Fruit fly (Drosophila melanogaster) whole organism, embryonic: ENCODE results near the gene Cyp4d1.

ENCODE experiments used
- Asciz ChIP-seq: fragments of 200-800 bp; sonication (Bioruptor generic); optimal IDR thresholded peaks from 2 replicates; lab custom pipeline; 2017; ENCODE audit warnings: missing biosample characterization, mild to moderate bottlenecking, missing genetic modification characterization, missing genetic modification reagents
- Atf3 ChIP-seq: fragments of 200-800 bp; sonication (Bioruptor generic); optimal IDR thresholded peaks from 3 replicates; lab custom pipeline; 2016; ENCODE audit warnings: missing biosample characterization, missing genetic modification characterization
- Awh ChIP-seq: fragments of 200-800 bp; sonication (Bioruptor generic); IDR thresholded peaks from 2 replicates; pipeline ENCODE4, ENCODE4 v1.3.6; 2022; ENCODE audit warnings: missing biosample characterization, missing genetic modification characterization
- Bgb ChIP-seq: fragments of 200-800 bp; sonication (Bioruptor generic); IDR thresholded peaks from 2 replicates; pipeline ENCODE4 v1.3.6; 2022; ENCODE audit warnings: missing biosample characterization, missing genetic modification characterization; ENCODE audit not compliant: partially characterized antibody
- C15 ChIP-seq: fragments of 200-800 bp; sonication (Bioruptor generic); IDR thresholded peaks from 3 replicates; pipeline ENCODE4 v1.3.6; 2022; ENCODE audit warnings: missing biosample characterization, missing genetic modification characterization
- CG11398 ChIP-seq: fragments of 200-800 bp; sonication (Bioruptor generic); optimal IDR thresholded peaks from 2 replicates; lab custom pipeline; 2016; ENCODE audit warnings: missing biosample characterization, missing genetic modification characterization
- CG11504 ChIP-seq: fragments of 200-800 bp; sonication (Bioruptor generic); optimal IDR thresholded peaks from 3 replicates; lab custom pipeline; 2019; ENCODE audit warnings: missing biosample characterization, mild to moderate bottlenecking, missing genetic modification characterization, moderate library complexity
- CG12155 ChIP-seq: fragments of 200-800 bp; sonication (Bioruptor generic); optimal IDR thresholded peaks from 3 replicates; lab custom pipeline; 2016; ENCODE audit warnings: missing biosample characterization, missing genetic modification characterization
- CG15696 ChIP-seq: fragments of 200-800 bp; sonication (Bioruptor generic); optimal IDR thresholded peaks from 2 replicates; lab custom pipeline; 2019; ENCODE audit warnings: missing biosample characterization, mild to moderate bottlenecking, missing genetic modification characterization, moderate library complexity
- CG17385 ChIP-seq: fragments of 200-800 bp; sonication (Bioruptor generic); optimal IDR thresholded peaks from 3 replicates; lab custom pipeline; 2018; ENCODE audit warnings: missing biosample characterization, mild to moderate bottlenecking, missing genetic modification characterization
- CG18476 ChIP-seq: fragments of 200-800 bp; sonication (Bioruptor generic); optimal IDR thresholded peaks from 2 replicates; lab custom pipeline; 2016; ENCODE audit warnings: missing biosample characterization, mild to moderate bottlenecking, missing genetic modification characterization
- CG2129 ChIP-seq: fragments of 200-800 bp; sonication (Bioruptor generic); IDR thresholded peaks from 2 replicates; pipeline ENCODE4 v1.3.6; 2022; ENCODE audit warnings: missing biosample characterization, missing genetic modification characterization; ENCODE audit not compliant: partially characterized antibody
- CG30403 ChIP-seq: fragments of 200-800 bp; sonication (Bioruptor generic); optimal IDR thresholded peaks from 3 replicates; lab custom pipeline; 2016; ENCODE audit warnings: missing biosample characterization, missing genetic modification characterization
- CG4617 ChIP-seq: fragments of 200-800 bp; sonication (Bioruptor generic); optimal IDR thresholded peaks from 3 replicates; lab custom pipeline; 2016; ENCODE audit warnings: missing biosample characterization, missing genetic modification characterization, borderline replicate concordance
- CG6654 ChIP-seq: fragments of 200-800 bp; sonication (Bioruptor generic); optimal IDR thresholded peaks from 2 replicates; lab custom pipeline; 2017; ENCODE audit warnings: missing biosample characterization, mild to moderate bottlenecking, missing genetic modification characterization
- CG7745 ChIP-seq: fragments of 200-800 bp; sonication (Bioruptor generic); optimal IDR thresholded peaks from 2 replicates; lab custom pipeline; 2018; ENCODE audit warnings: missing biosample characterization, mild to moderate bottlenecking, missing genetic modification characterization, moderate library complexity
- CG8359 ChIP-seq: fragments of 200-800 bp; sonication (Bioruptor generic); optimal IDR thresholded peaks from 2 replicates; lab custom pipeline; 2017; ENCODE audit warnings: missing biosample characterization, mild to moderate bottlenecking, missing genetic modification characterization, borderline replicate concordance
- CG8765 ChIP-seq: fragments of 200-800 bp; sonication (Bioruptor generic); IDR thresholded peaks from 2 replicates; pipeline ENCODE4 v1.3.6; 2022; ENCODE audit warnings: missing biosample characterization, missing genetic modification characterization
- CG9437 ChIP-seq: fragments of 200-800 bp; sonication (Bioruptor generic); optimal IDR thresholded peaks from 2 replicates; lab custom pipeline; 2018; ENCODE audit warnings: missing biosample characterization, mild to moderate bottlenecking, missing genetic modification characterization
- Dll ChIP-seq: fragments of 200-800 bp; sonication (Bioruptor generic); IDR thresholded peaks from 4 replicates; pipeline ENCODE4 v1.3.6; 2022; ENCODE audit warnings: missing biosample characterization, missing genetic modification characterization; ENCODE audit not compliant: partially characterized antibody
- Fer1 ChIP-seq: fragments of 200-800 bp; sonication (Bioruptor generic); optimal IDR thresholded peaks from 2 replicates; lab custom pipeline; 2017; ENCODE audit warnings: missing biosample characterization, mild to moderate bottlenecking, missing genetic modification characterization
- Hr78 ChIP-seq, 2 experiments: fragments of 200-800 bp in 1 of 2; fragments of >200 bp in 1 of 2; sonication (Bioruptor generic) in 1 of 2; optimal IDR thresholded peaks; 2 replicates each; lab custom pipeline; 2017 to 2019; ENCODE audit warnings: missing biosample characterization in 2 of 2, missing genetic modification characterization in 2 of 2, mild to moderate bottlenecking in 1 of 2, moderate library complexity in 1 of 2
- Jarid2 ChIP-seq: fragments of 200-800 bp; sonication (Bioruptor generic); optimal IDR thresholded peaks from 3 replicates; lab custom pipeline; 2017; ENCODE audit warnings: mild to moderate bottlenecking, missing biosample characterization, missing genetic modification reagents, missing genetic modification characterization
- MTF-1 ChIP-seq: fragments of 200-800 bp; sonication (Bioruptor generic); optimal IDR thresholded peaks from 2 replicates; lab custom pipeline; 2018; ENCODE audit warnings: missing biosample characterization, mild to moderate bottlenecking, missing genetic modification characterization, borderline replicate concordance
- Trl ChIP-seq, 3 experiments: fragments of >200 bp in 2 of 3; fragments of 200-800 bp in 1 of 3; sonication (Bioruptor generic) in 1 of 3; optimal IDR thresholded peaks; 2 replicates in 1 of 3; 3 replicates in 2 of 3; lab custom pipeline; 2016 to 2017; ENCODE audit warnings: missing biosample characterization in 1 of 3, missing genetic modification characterization in 1 of 3
- aop ChIP-seq: fragments of 200-800 bp; sonication (Bioruptor generic); IDR thresholded peaks from 2 replicates; pipeline ENCODE4 v1.3.6; 2022; ENCODE audit warnings: missing biosample characterization, missing genetic modification characterization
- ash1 ChIP-seq: fragments of 200-800 bp; sonication (Bioruptor generic); optimal IDR thresholded peaks from 2 replicates; lab custom pipeline; 2018; ENCODE audit warnings: missing biosample characterization, mild to moderate bottlenecking, missing genetic modification characterization
- bowl ChIP-seq: fragments of 200-800 bp; sonication (Bioruptor generic); IDR thresholded peaks from 2 replicates; pipeline ENCODE4 v1.3.6; 2022; ENCODE audit warnings: missing biosample characterization, missing genetic modification characterization
- caup ChIP-seq: fragments of 200-800 bp; sonication (Bioruptor generic); optimal IDR thresholded peaks from 3 replicates; lab custom pipeline; 2017; ENCODE audit warnings: missing biosample characterization, mild to moderate bottlenecking, missing genetic modification characterization, moderate library complexity; ENCODE audit not compliant: severe bottlenecking
- croc ChIP-seq: fragments of 200-800 bp; sonication (Bioruptor generic); conservative IDR thresholded peaks from 3 replicates; pipeline ENCODE4 v1.3.6; 2022; ENCODE audit warnings: missing biosample characterization, missing genetic modification characterization
- dan ChIP-seq: fragments of 200-800 bp; sonication (Bioruptor generic); IDR thresholded peaks from 2 replicates; pipeline ENCODE4 v1.3.6; 2022; ENCODE audit warnings: missing biosample characterization, missing genetic modification characterization
- fd96Cb ChIP-seq: fragments of 200-800 bp; sonication (Bioruptor generic); optimal IDR thresholded peaks from 2 replicates; lab custom pipeline; 2018; ENCODE audit warnings: missing biosample characterization, mild to moderate bottlenecking, missing genetic modification characterization, moderate library complexity
- gfzf ChIP-seq: fragments of 200-800 bp; sonication (Bioruptor generic); optimal IDR thresholded peaks from 2 replicates; lab custom pipeline; 2016; ENCODE audit warnings: missing biosample characterization, mild to moderate bottlenecking, missing genetic modification characterization, moderate library complexity
- gsb ChIP-seq: fragments of 200-800 bp; sonication (Bioruptor generic); IDR thresholded peaks from 2 replicates; pipeline ENCODE4 v1.3.6; 2022; ENCODE audit warnings: missing biosample characterization, missing genetic modification characterization
- her ChIP-seq: fragments of 200-800 bp; sonication (Bioruptor generic); optimal IDR thresholded peaks from 2 replicates; lab custom pipeline; 2016; ENCODE audit warnings: missing biosample characterization, missing genetic modification characterization
- odd ChIP-seq: fragments of 200-800 bp; sonication (Bioruptor generic); optimal IDR thresholded peaks from 2 replicates; lab custom pipeline; 2017; ENCODE audit warnings: missing biosample characterization, mild to moderate bottlenecking, missing genetic modification characterization
- peb ChIP-seq: fragments of 200-800 bp; sonication (Bioruptor generic); IDR thresholded peaks from 2 replicates; pipeline ENCODE4 v1.3.6; 2022; ENCODE audit warnings: missing biosample characterization, missing genetic modification characterization
- phol ChIP-seq: fragments of 200-800 bp; sonication (Bioruptor generic); optimal IDR thresholded peaks from 3 replicates; lab custom pipeline; 2018; ENCODE audit warnings: missing biosample characterization, mild to moderate bottlenecking, missing genetic modification characterization, moderate library complexity
- row ChIP-seq: fragments of 200-800 bp; sonication (Bioruptor generic); IDR thresholded peaks from 3 replicates; pipeline ENCODE4 v1.3.6; 2022; ENCODE audit warnings: missing biosample characterization, missing genetic modification characterization
- slou ChIP-seq: fragments of 200-800 bp; sonication (Bioruptor generic); optimal IDR thresholded peaks from 3 replicates; lab custom pipeline; 2016; ENCODE audit warnings: missing biosample characterization, missing genetic modification characterization
- tap ChIP-seq: fragments of 200-800 bp; optimal IDR thresholded peaks from 3 replicates; lab custom pipeline; 2019; ENCODE audit warnings: missing biosample characterization, mild to moderate bottlenecking, missing genetic modification characterization, moderate library complexity
- usp ChIP-seq: fragments of >200 bp; optimal IDR thresholded peaks from 2 replicates; lab custom pipeline; 2017; ENCODE audit warnings: missing biosample characterization, missing genetic modification characterization
- wor ChIP-seq: fragments of 200-800 bp; sonication (Bioruptor generic); IDR thresholded peaks from 2 replicates; pipeline ENCODE4 v1.3.6; 2022; ENCODE audit warnings: missing biosample characterization, missing genetic modification characterization
- zen2 ChIP-seq: fragments of 200-800 bp; sonication (Bioruptor generic); IDR thresholded peaks from 3 replicates; pipeline ENCODE4 v1.3.6; 2022; ENCODE audit warnings: missing biosample characterization, missing genetic modification characterization; ENCODE audit not compliant: partially characterized antibody
- zfh2 ChIP-seq: fragments of 200-800 bp; sonication (Bioruptor generic); optimal IDR thresholded peaks from 2 replicates; lab custom pipeline; 2016; ENCODE audit warnings: missing biosample characterization, missing genetic modification characterization

Gene Cyp4d1

DNA sequence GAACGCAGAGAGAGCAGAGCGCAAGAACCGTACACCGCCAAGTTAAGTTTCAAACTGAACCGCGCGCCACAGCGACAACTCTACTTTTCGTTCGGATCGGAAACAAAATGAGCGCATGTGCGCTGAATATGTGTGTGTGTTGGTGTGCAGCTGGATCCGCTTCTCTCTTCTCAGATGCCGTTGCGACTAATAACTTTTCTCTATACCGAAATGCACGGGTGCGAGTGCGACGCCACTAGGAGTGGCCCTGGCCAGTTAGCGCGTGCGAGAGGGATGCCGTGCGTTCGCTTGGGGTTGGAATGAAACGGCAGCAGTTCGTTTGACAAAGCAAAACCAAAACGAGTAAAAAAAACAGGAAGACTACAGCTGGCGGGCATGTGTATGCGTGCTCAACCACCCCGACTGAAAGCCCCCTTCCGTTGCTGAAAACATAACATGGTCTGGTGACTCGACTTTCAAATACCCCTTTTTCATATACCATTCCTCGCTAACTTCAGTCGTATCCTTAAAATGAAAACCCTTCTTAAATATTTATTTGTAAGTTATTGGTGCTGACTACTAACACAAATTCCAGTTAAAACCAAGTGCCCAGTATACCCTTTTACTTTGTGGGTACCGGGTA is 25.0 kb downstream of the Cyp4d1 start (continued):
- TF ChIP-seq croc (peak; percentile 100), aop (GFP tag; lab: Robert Waterston, UW) (peak; percentile 99), CG17385 (peak; percentile 100), CG7745 (tag; lab: Kevin White, UChicago) (peak; percentile 99), zfh2 (peak; percentile 100), Asciz (peak; percentile 100), CG9437 (GFP tag; lab: Kevin White, UChicago) (peak; percentile 94), row (peak; percentile 100), CG30403 (GFP tag; lab: Kevin White, UChicago) (peak; percentile 100), her (peak; percentile 98), Dll (GFP tag; lab: Robert Waterston, UW) (no peak), MTF-1 (peak; percentile 100), caup (GFP tag; lab: Kevin White, UChicago) (peak; percentile 100), gsb (GFP tag; lab: Robert Waterston, UW) (peak; percentile 100), tap (tag; lab: Kevin White, UChicago) (peak; percentile 100)

DNA sequence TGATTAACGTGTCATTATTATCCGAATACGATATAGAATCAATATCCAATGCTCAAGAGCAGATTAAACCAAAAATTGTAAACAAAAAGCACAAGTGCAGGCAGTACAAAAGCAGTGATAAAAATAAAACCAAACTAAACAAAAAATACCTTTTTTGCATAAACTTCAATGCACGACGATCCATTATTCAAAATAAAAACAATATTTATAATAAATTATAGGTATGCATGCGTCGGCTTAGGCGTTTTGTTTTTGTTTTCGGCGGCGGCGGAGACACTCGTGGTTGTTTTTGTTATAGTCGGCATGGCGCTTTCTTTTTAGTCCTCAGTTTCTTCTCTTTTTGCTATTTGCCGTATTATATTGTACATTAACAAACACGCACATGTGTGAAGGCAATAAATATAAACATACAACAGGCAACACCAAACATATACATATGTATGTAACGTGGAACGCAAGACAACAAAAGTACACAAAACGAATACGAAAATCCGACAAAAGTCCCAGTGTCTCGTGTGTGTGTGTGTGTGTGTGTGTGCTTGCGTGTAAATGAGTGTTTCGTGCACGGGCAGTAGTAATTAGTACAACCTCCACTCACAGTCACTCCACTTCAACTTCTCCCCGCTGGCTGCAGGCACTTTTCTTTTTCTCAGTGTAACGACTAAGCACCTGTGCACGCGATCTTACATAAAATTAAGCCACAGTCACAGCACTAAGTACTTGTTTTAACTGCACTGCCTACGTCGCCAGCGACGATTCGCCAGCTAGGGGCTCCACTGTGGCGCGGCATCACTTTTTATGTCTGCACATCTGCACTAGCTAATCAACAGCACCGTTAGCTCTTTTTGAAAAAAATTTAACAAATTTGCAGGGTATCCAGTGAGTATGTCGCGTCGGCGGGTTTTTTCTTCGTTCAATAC is 25.9 kb downstream of the Cyp4d1 start:
- TF ChIP-seq Hr78 (GFP tag; optimal IDR thresholded peaks at IDR 0.05; lab: Kevin White, UChicago) (no peak), Atf3 (GFP tag; lab: Kevin White, UChicago) (no peak), Awh (0 out of 2 replicates have a peak, but pooled peaks have one; percentile 21), dan (no peak), CG12155 (no peak), gfzf (GFP tag; lab: Kevin White, UChicago) (no peak), CG8359 (GFP tag; lab: Kevin White, UChicago) (peak; percentile 10), fd96Cb (tag; lab: Kevin White, UChicago) (peak; percentile 23), CG11504 (peak; percentile 47), odd (GFP tag; lab: Kevin White, UChicago) (no peak), Fer1 (no peak), CG17385 (no peak), Trl (optimal IDR thresholded peaks at IDR 0.05; lab: Kevin White, UChicago) (no peak), Trl (GFP tag; optimal IDR thresholded peaks at IDR 0.05; lab: Kevin White, UChicago) (no peak), C15 (GFP tag; lab: Robert Waterston, UW) (no peak), zen2 (GFP tag; lab: Robert Waterston, UW) (no peak), usp (GFP tag; lab: Kevin White, UChicago) (no peak), bowl (GFP tag; lab: Robert Waterston, UW) (no peak), slou (no peak), CG11398 (GFP tag; lab: Kevin White, UChicago) (no peak), CG7745 (tag; lab: Kevin White, UChicago) (no peak), CG6654 (GFP tag; lab: Kevin White, UChicago) (no peak), CG2129 (GFP tag; lab: Robert Waterston, UW) (no peak), phol (tag; lab: Kevin White, UChicago) (peak; percentile 40), peb (GFP tag; lab: Robert Waterston, UW) (no peak), Bgb (GFP tag; lab: Robert Waterston, UW) (no peak), her (peak; percentile 3), wor (GFP tag; lab: Robert Waterston, UW) (peak; percentile 28; the same call in 1 of the 2 replicates), CG8765 (GFP tag; lab: Robert Waterston, UW) (no peak; the same call in 1 of the 2 replicates), CG18476 (GFP tag; lab: Kevin White, UChicago) (no peak), Jarid2 (GFP tag; lab: Kevin White, UChicago) (peak; percentile 60), ash1 (GFP tag; lab: Kevin White, UChicago) (peak; percentile 20), CG4617 (GFP tag; lab: Kevin White, UChicago) (peak; percentile 1), CG15696 (tag; lab: Kevin White, UChicago) (no peak)
